Worm (Caenorhabditis elegans) whole organism, L4 larva: ENCODE measurements around the gene F02E8.4.

Experiments used
- T20F7.1 ChIP-seq: fragments of 200-800 bp; sonication (Bioruptor generic); optimal IDR thresholded peaks from 2 replicates; lab custom pipeline; 2018; ENCODE audit warnings: mild to moderate bottlenecking, missing genetic modification characterization, missing compliant biosample characterization
- T26A8.4 ChIP-seq: fragments of 200-800 bp; sonication (Bioruptor generic); IDR thresholded peaks from 2 replicates; pipeline ENCODE4 v1.3.6; 2022; ENCODE audit warnings: missing genetic modification characterization, missing compliant biosample characterization
- ZK546.5 ChIP-seq, 2 experiments: sonication (generic microtip); optimal IDR thresholded peaks; 2 replicates each; lab custom pipeline; 2017; ENCODE audit warnings: missing biosample characterization in 2 of 2, missing genetic modification characterization in 2 of 2
- arid-1 ChIP-seq: fragments of 200-800 bp; sonication (Bioruptor generic); conservative IDR thresholded peaks from 2 replicates; pipeline ENCODE4 v1.3.6; 2022; ENCODE audit warnings: missing genetic modification reagents, missing genetic modification characterization, missing compliant biosample characterization
- ceh-20 ChIP-seq: fragments of 200-800 bp; sonication (Bioruptor generic); IDR thresholded peaks from 2 replicates; pipeline ENCODE4 v1.3.6; 2022; ENCODE audit warnings: missing genetic modification reagents, missing genetic modification characterization, missing compliant biosample characterization
- ceh-28 ChIP-seq: fragments of 150-350 bp; optimal IDR thresholded peaks from 2 replicates; lab custom pipeline; 2014; ENCODE audit warnings: missing biosample characterization, missing genetic modification reagents, missing genetic modification characterization
- ceh-32 ChIP-seq: sonication (generic microtip); optimal IDR thresholded peaks from 2 replicates; lab custom pipeline; 2016; ENCODE audit warnings: mild to moderate bottlenecking, missing genetic modification characterization, missing compliant biosample characterization; ENCODE audit not compliant: poor library complexity
- ceh-44 ChIP-seq: fragments of 200-800 bp; sonication (Bioruptor generic); IDR thresholded peaks from 2 replicates; pipeline ENCODE4 v1.3.6; 2022; ENCODE audit warnings: missing genetic modification reagents, missing genetic modification characterization, missing compliant biosample characterization
- ceh-62 ChIP-seq: sonication (generic microtip); optimal IDR thresholded peaks from 2 replicates; lab custom pipeline; 2017; ENCODE audit warnings: missing biosample characterization, missing genetic modification characterization
- cey-2 ChIP-seq: sonication (generic microtip); optimal IDR thresholded peaks from 3 replicates; lab custom pipeline; 2017; ENCODE audit warnings: missing genetic modification characterization, mild to moderate bottlenecking, missing compliant biosample characterization, antibody characterized with exemption, borderline replicate concordance; ENCODE audit not compliant: insufficient read depth
- daf-12 ChIP-seq: fragments of 150-350 bp; optimal IDR thresholded peaks from 2 replicates; lab custom pipeline; 2014; ENCODE audit warnings: missing biosample characterization, missing genetic modification reagents, missing genetic modification characterization
- daf-16 ChIP-seq, 3 experiments: sonication (generic microtip); optimal IDR thresholded peaks; 2 replicates each; lab custom pipeline; 2016 to 2017; ENCODE audit warnings: missing genetic modification characterization in 3 of 3, missing genetic modification reagents in 3 of 3, mild to moderate bottlenecking in 2 of 3, missing compliant biosample characterization in 2 of 3, missing biosample characterization in 1 of 3, moderate library complexity in 1 of 3
- daf-8 ChIP-seq: fragments of 200-800 bp; sonication (Bioruptor generic); IDR thresholded peaks from 2 replicates; pipeline ENCODE4 v1.3.6; 2022; ENCODE audit warnings: missing genetic modification characterization, missing compliant biosample characterization
- dmd-8 ChIP-seq: fragments of 200-800 bp; sonication (Bioruptor generic); IDR thresholded peaks from 2 replicates; pipeline ENCODE4 v1.3.6; 2022; ENCODE audit warnings: missing genetic modification characterization, missing compliant biosample characterization
- dmd-9 ChIP-seq: fragments of 200-800 bp; sonication (Bioruptor generic); IDR thresholded peaks from 2 replicates; pipeline ENCODE4 v1.3.6; 2022; ENCODE audit warnings: missing genetic modification reagents, missing genetic modification characterization, missing compliant biosample characterization
- dpl-1 ChIP-seq: fragments of 150-350 bp; optimal IDR thresholded peaks from 2 replicates; lab custom pipeline; 2014; ENCODE audit warnings: missing biosample characterization, missing genetic modification reagents, missing genetic modification characterization
- duxl-1 ChIP-seq: sonication (generic microtip); optimal IDR thresholded peaks from 2 replicates; lab custom pipeline; 2016; ENCODE audit warnings: mild to moderate bottlenecking, missing genetic modification characterization, moderate library complexity, missing compliant biosample characterization; ENCODE audit not compliant: poor library complexity
- dve-1 ChIP-seq: sonication (generic microtip); optimal IDR thresholded peaks from 2 replicates; lab custom pipeline; 2017; ENCODE audit warnings: antibody characterized with exemption, mild to moderate bottlenecking, missing genetic modification characterization, missing compliant biosample characterization; ENCODE audit not compliant: insufficient read depth
- hlh-30 ChIP-seq: sonication (generic microtip); optimal IDR thresholded peaks from 2 replicates; lab custom pipeline; 2017; ENCODE audit warnings: antibody characterized with exemption, mild to moderate bottlenecking, missing genetic modification characterization, missing compliant biosample characterization; ENCODE audit not compliant: insufficient read depth
- lim-7 ChIP-seq: fragments of 200-800 bp; sonication (Bioruptor generic); IDR thresholded peaks from 2 replicates; pipeline ENCODE4 v1.3.6; 2022; ENCODE audit warnings: missing genetic modification characterization, missing compliant biosample characterization
- lin-15B ChIP-seq: fragments of 150-350 bp; sonication (generic microtip); optimal IDR thresholded peaks from 3 replicates; lab custom pipeline; 2014; ENCODE audit warnings: missing biosample characterization, missing genetic modification characterization
- lin-29 ChIP-seq: fragments of 200-800 bp; sonication (Bioruptor generic); IDR thresholded peaks from 2 replicates; pipeline ENCODE4 v1.3.6; 2022; ENCODE audit warnings: missing genetic modification reagents, missing genetic modification characterization, missing compliant biosample characterization
- lin-39 ChIP-seq: fragments of 150-350 bp; optimal IDR thresholded peaks from 2 replicates; lab custom pipeline; 2014; ENCODE audit warnings: missing biosample characterization, missing genetic modification reagents, missing genetic modification characterization
- lsy-2 ChIP-seq, 2 experiments: fragments of 150-350 bp in 1 of 2; sonication (generic microtip) in 1 of 2; optimal IDR thresholded peaks; 2 replicates each; lab custom pipeline; 2014 to 2017; ENCODE audit warnings: missing biosample characterization in 2 of 2, missing genetic modification characterization in 2 of 2
- madf-5 ChIP-seq, 2 experiments: fragments of 200-800 bp; sonication (Bioruptor generic); IDR thresholded peaks; 2 replicates each; pipeline ENCODE4 v1.3.6; 2022; ENCODE audit warnings: missing compliant biosample characterization in 2 of 2, missing genetic modification characterization in 2 of 2
- mdl-1 ChIP-seq, 2 experiments: fragments of 150-350 bp in 1 of 2; sonication (generic microtip) in 1 of 2; optimal IDR thresholded peaks; 2 replicates each; lab custom pipeline; 2014 to 2017; ENCODE audit warnings: missing biosample characterization in 2 of 2, missing genetic modification characterization in 2 of 2
- mep-1 ChIP-seq: fragments of 150-350 bp; sonication (generic microtip); optimal IDR thresholded peaks from 3 replicates; lab custom pipeline; 2014; ENCODE audit warnings: missing biosample characterization, missing genetic modification characterization
- mxl-2 ChIP-seq: fragments of 200-800 bp; sonication (Bioruptor generic); conservative IDR thresholded peaks from 2 replicates; pipeline ENCODE4 v1.3.6; 2022; ENCODE audit warnings: missing genetic modification reagents, missing genetic modification characterization, missing compliant biosample characterization
- mxl-3 ChIP-seq: fragments of 200-800 bp; sonication (Bioruptor generic); optimal IDR thresholded peaks from 2 replicates; lab custom pipeline; 2018; ENCODE audit warnings: mild to moderate bottlenecking, missing genetic modification characterization, missing compliant biosample characterization
- nhr-102 ChIP-seq: sonication (generic microtip); optimal IDR thresholded peaks from 2 replicates; lab custom pipeline; 2016; ENCODE audit warnings: mild to moderate bottlenecking, missing genetic modification characterization, moderate library complexity, missing compliant biosample characterization
- nhr-237 ChIP-seq: sonication (generic microtip); optimal IDR thresholded peaks from 2 replicates; lab custom pipeline; 2017; ENCODE audit warnings: missing biosample characterization, missing genetic modification characterization
- nhr-41 ChIP-seq: fragments of 200-800 bp; sonication (Bioruptor generic); IDR thresholded peaks from 2 replicates; pipeline ENCODE4 v1.3.6; 2022; ENCODE audit warnings: missing genetic modification reagents, missing genetic modification characterization, missing compliant biosample characterization
- nhr-6 ChIP-seq: fragments of 150-350 bp; optimal IDR thresholded peaks from 2 replicates; lab custom pipeline; 2014; ENCODE audit warnings: missing biosample characterization, missing genetic modification characterization
- sdz-12 ChIP-seq: fragments of 200-800 bp; sonication (Bioruptor generic); optimal IDR thresholded peaks from 2 replicates; lab custom pipeline; 2018; ENCODE audit warnings: mild to moderate bottlenecking, missing genetic modification characterization, missing compliant biosample characterization
- snpc-1.2 ChIP-seq: fragments of 200-800 bp; sonication (Bioruptor generic); IDR thresholded peaks from 2 replicates; pipeline ENCODE4 v1.3.6; 2022; ENCODE audit warnings: missing genetic modification reagents, missing genetic modification characterization, missing compliant biosample characterization
- snpc-4 ChIP-seq: fragments of 150-350 bp; optimal IDR thresholded peaks from 2 replicates; lab custom pipeline; 2014; ENCODE audit warnings: missing biosample characterization, missing genetic modification characterization
- spr-1 ChIP-seq: sonication (generic microtip); optimal IDR thresholded peaks from 2 replicates; lab custom pipeline; 2016; ENCODE audit warnings: mild to moderate bottlenecking, missing genetic modification characterization, missing compliant biosample characterization
- spr-3 ChIP-seq: fragments of 200-800 bp; sonication (Bioruptor generic); optimal IDR thresholded peaks from 2 replicates; lab custom pipeline; 2018; ENCODE audit warnings: mild to moderate bottlenecking, missing genetic modification characterization, missing compliant biosample characterization
- tag-97 ChIP-seq: fragments of 200-800 bp; sonication (Bioruptor generic); IDR thresholded peaks from 2 replicates; pipeline ENCODE4 v1.3.6; 2022; ENCODE audit warnings: missing genetic modification characterization, missing compliant biosample characterization
- tra-1 ChIP-seq: fragments of 200-800 bp; sonication (Bioruptor generic); IDR thresholded peaks from 2 replicates; pipeline ENCODE4 v1.3.6; 2022; ENCODE audit warnings: missing genetic modification reagents, missing genetic modification characterization, missing compliant biosample characterization
- unc-130 ChIP-seq: sonication (generic microtip); optimal IDR thresholded peaks from 2 replicates; lab custom pipeline; 2016; ENCODE audit warnings: missing genetic modification reagents, missing genetic modification characterization, missing compliant biosample characterization
- unc-39 ChIP-seq: sonication (generic microtip); optimal IDR thresholded peaks from 2 replicates; lab custom pipeline; 2017; ENCODE audit warnings: missing biosample characterization, missing genetic modification characterization
- unc-62 ChIP-seq, 3 experiments: fragments of 150-350 bp in 1 of 3; sonication (generic microtip); optimal IDR thresholded peaks in 2 of 3; peaks in 1 of 3; 1 replicate in 1 of 3; 2 replicates in 2 of 3; lab custom pipeline; 2014 to 2017; ENCODE audit warnings: missing biosample characterization in 3 of 3, missing genetic modification characterization in 3 of 3, missing genetic modification reagents in 3 of 3, missing genotype in 1 of 3
- zag-1 ChIP-seq: fragments of 150-350 bp; optimal IDR thresholded peaks from 2 replicates; lab custom pipeline; 2014; ENCODE audit warnings: missing biosample characterization, missing genetic modification characterization
- zfp-2 ChIP-seq: sonication (generic microtip); optimal IDR thresholded peaks from 2 replicates; lab custom pipeline; 2016; ENCODE audit warnings: mild to moderate bottlenecking, missing genetic modification characterization, missing compliant biosample characterization
- zip-2 ChIP-seq: fragments of 150-350 bp; optimal IDR thresholded peaks from 2 replicates; lab custom pipeline; 2014; ENCODE audit warnings: missing biosample characterization, missing genetic modification characterization
- ztf-11 ChIP-seq: fragments of 150-350 bp; optimal IDR thresholded peaks from 2 replicates; lab custom pipeline; 2014; ENCODE audit warnings: missing biosample characterization, missing genetic modification characterization

F02E8.4 gene

ce11 chrX:4444073-4444472 lies 9.8 kb upstream of the F02E8.4 start (continued):
- TF ChIP-seq mxl-2 (0 out of 2 replicates have a peak, but pooled peaks have one; percentile 9), ZK546.5 (tag; optimal IDR thresholded peaks at IDR 0.05; lab: Kevin White, UChicago) (no peak), T20F7.1 (GFP tag; lab: Kevin White, UChicago) (peak; percentile 29), daf-8 (no peak), spr-3 (no peak), T26A8.4 (peak; percentile 83), snpc-4 (tag; lab: Kevin White, UChicago) (no peak), ceh-44 (GFP tag; lab: Robert Waterston, UW) (peak; percentile 64; the same call in 1 of the 2 replicates), daf-16 (GFP tag; optimal IDR thresholded peaks at IDR 0.05; lab: Kevin White, UChicago) (peak; percentile 1 to 73), daf-16 (tag; optimal IDR thresholded peaks at IDR 0.05; lab: Kevin White, UChicago) (peak; percentile 73), lim-7 (peak; percentile 85), nhr-41 (GFP tag; lab: Robert Waterston, UW) (0 out of 2 replicates have a peak, but pooled peaks have one; percentile 12)
- TF ChIP-seq, all 104 proteins: peak for 60

ce11 chrX:4444843-4445242 lies 9.1 kb upstream of the F02E8.4 start:
- TF ChIP-seq arid-1 = peak; percentile 74
- no peak for TF ChIP-seq spr-3
- peak; percentile 82 for TF ChIP-seq hlh-30 (tag; lab: Kevin White, UChicago)
- no peak for TF ChIP-seq daf-8
- TF ChIP-seq unc-130 = peak; percentile 48
- TF ChIP-seq dpl-1 (GFP tag; lab: Kevin White, UChicago) = no peak
- no peak for TF ChIP-seq nhr-237 (tag; lab: Kevin White, UChicago)
- TF ChIP-seq daf-16 (GFP tag; optimal IDR thresholded peaks at IDR 0.05; lab: Kevin White, UChicago) = peak; percentile 13 to 75
- TF ChIP-seq daf-16 (tag; optimal IDR thresholded peaks at IDR 0.05; lab: Kevin White, UChicago) = peak; percentile 73
- TF ChIP-seq ceh-20 (GFP tag; lab: Robert Waterston, UW) = peak; percentile 32; the same call in 1 of the 2 replicates
- no peak for TF ChIP-seq nhr-41 (GFP tag; lab: Robert Waterston, UW)
- no peak for TF ChIP-seq lsy-2 (tag; optimal IDR thresholded peaks at IDR 0.05; lab: Kevin White, UChicago)
- no peak for TF ChIP-seq dve-1 (tag; lab: Kevin White, UChicago)
- peak; percentile 70; the same call in 1 of the 2 replicates for TF ChIP-seq tra-1 (GFP tag; lab: Robert Waterston, UW)
- peak in 1 of 2 experiments; percentile 50 for TF ChIP-seq unc-62 (GFP tag; optimal IDR thresholded peaks at IDR 0.05 in 1 of 2; lab: Kevin White, UChicago)
- no peak for TF ChIP-seq unc-62 (tag; optimal IDR thresholded peaks at IDR 0.05; lab: Kevin White, UChicago)
- TF ChIP-seq zip-2 = no peak
- no peak for TF ChIP-seq ZK546.5 (tag; optimal IDR thresholded peaks at IDR 0.05; lab: Kevin White, UChicago)
- peak; percentile 82 for TF ChIP-seq snpc-1.2
- no peak for TF ChIP-seq lin-29 (GFP tag; lab: Robert Waterston, UW)
- TF ChIP-seq lin-39 (tag; lab: Kevin White, UChicago) = no peak
- no peak for TF ChIP-seq zfp-2
- no peak for TF ChIP-seq daf-12
- TF ChIP-seq dmd-8 (GFP tag; lab: Robert Waterston, UW) = no peak
- no peak for TF ChIP-seq dmd-9
- TF ChIP-seq nhr-6 = no peak
- TF ChIP-seq ceh-32 = no peak
- peak in 1 of 2 experiments; percentile 33 for TF ChIP-seq mdl-1 (tag; optimal IDR thresholded peaks at IDR 0.05; lab: Kevin White, UChicago)
- TF ChIP-seq ceh-62 (tag; lab: Kevin White, UChicago) = no peak
- no peak for TF ChIP-seq spr-1
- no peak for TF ChIP-seq lin-15B
- peak; percentile 91 for TF ChIP-seq lim-7
- TF ChIP-seq mxl-3 (GFP tag; lab: Kevin White, UChicago) = peak; percentile 4
- no peak for TF ChIP-seq sdz-12 (GFP tag; lab: Kevin White, UChicago)
- peak; percentile 55 for TF ChIP-seq mep-1
- TF ChIP-seq cey-2 (tag; lab: Kevin White, UChicago) = no peak
- TF ChIP-seq nhr-102 (tag; lab: Kevin White, UChicago) = peak; percentile 41
- TF ChIP-seq duxl-1 = no peak
- TF ChIP-seq ztf-11 = no peak
- TF ChIP-seq unc-39 (tag; lab: Kevin White, UChicago) = no peak
- TF ChIP-seq ceh-28 (tag; lab: Kevin White, UChicago) = no peak
- no peak for TF ChIP-seq zag-1 (tag; lab: Kevin White, UChicago)
- TF ChIP-seq tag-97 (GFP tag; lab: Robert Waterston, UW) = no peak
- TF ChIP-seq madf-5 (GFP tag; IDR thresholded peaks at IDR 0.05; lab: Robert Waterston, UW) = 0 out of 4 replicates have a peak, but pooled peaks of 1 of the 2 experiments have one; percentile 67
